Worm (Caenorhabditis elegans) whole organism, mixed stage, embryonic: ENCODE measurements around the gene sra-11.

Experiments
- blmp-1 ChIP-seq: fragments of 150-350 bp; optimal IDR thresholded peaks from 2 replicates; lab custom pipeline; 2014; ENCODE audit warnings: missing biosample characterization, missing genetic modification characterization
- lin-13 ChIP-seq: fragments of 150-350 bp; optimal IDR thresholded peaks from 2 replicates; lab custom pipeline; 2014; ENCODE audit warnings: missing biosample characterization, missing genetic modification characterization
- mab-5 ChIP-seq: fragments of 150-350 bp; optimal IDR thresholded peaks from 2 replicates; lab custom pipeline; 2014; ENCODE audit warnings: missing biosample characterization, missing genetic modification characterization
- mls-2 ChIP-seq: sonication (generic microtip); optimal IDR thresholded peaks from 2 replicates; lab custom pipeline; 2016; ENCODE audit warnings: mild to moderate bottlenecking, missing genetic modification characterization, moderate library complexity, missing compliant biosample characterization
- nhr-12 ChIP-seq: fragments of 150-350 bp; optimal IDR thresholded peaks from 2 replicates; lab custom pipeline; 2014; ENCODE audit warnings: missing biosample characterization, missing genetic modification characterization
- nhr-2 ChIP-seq: fragments of 150-350 bp; optimal IDR thresholded peaks from 2 replicates; lab custom pipeline; 2014; ENCODE audit warnings: missing biosample characterization, missing genetic modification characterization
- nhr-237 ChIP-seq: fragments of 150-350 bp; optimal IDR thresholded peaks from 2 replicates; lab custom pipeline; 2014; ENCODE audit warnings: missing biosample characterization, missing genetic modification characterization
- nhr-76 ChIP-seq: sonication (generic microtip); optimal IDR thresholded peaks from 2 replicates; lab custom pipeline; 2017; ENCODE audit warnings: missing biosample characterization, missing genetic modification characterization
- pha-4 ChIP-seq: fragments of 150-350 bp; optimal IDR thresholded peaks from 2 replicates; lab custom pipeline; 2018; ENCODE audit warnings: missing biosample characterization, missing genetic modification reagents, missing genetic modification characterization
- unc-120 ChIP-seq: sonication (generic microtip); optimal IDR thresholded peaks from 2 replicates; lab custom pipeline; 2017; ENCODE audit warnings: missing genetic modification characterization, missing compliant biosample characterization; ENCODE audit not compliant: poor library complexity, severe bottlenecking
- zip-8 ChIP-seq: fragments of 150-350 bp; optimal IDR thresholded peaks from 2 replicates; lab custom pipeline; 2014; ENCODE audit warnings: missing biosample characterization, missing genetic modification characterization

DNA sequence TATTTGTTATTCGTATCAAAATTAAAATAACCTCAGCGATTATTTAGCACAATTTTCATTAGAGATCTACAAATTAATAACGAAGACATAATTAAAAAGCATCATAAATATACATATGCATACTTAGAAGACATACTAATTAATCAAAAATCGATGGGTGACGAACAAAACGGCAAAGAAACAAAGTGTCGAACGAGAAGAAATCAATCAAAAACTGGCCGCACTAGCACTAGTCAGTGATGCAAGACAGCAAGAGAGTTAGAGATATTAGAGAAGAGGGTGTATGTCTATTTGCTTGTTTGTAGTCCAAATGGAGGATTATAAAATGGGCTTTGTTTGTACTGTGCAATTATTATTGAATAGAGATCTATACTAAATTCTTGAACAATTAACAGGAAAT, 36.7 kb upstream of the sra-11 start:
- no peak for TF ChIP-seq nhr-237 (tag; lab: Kevin White, UChicago)
- TF ChIP-seq nhr-76, result no peak
- TF ChIP-seq unc-120 (tag; lab: Kevin White, UChicago), result no peak
- TF ChIP-seq nhr-2 (tag; lab: Kevin White, UChicago), result no peak
- no peak for TF ChIP-seq nhr-12
- no peak for TF ChIP-seq blmp-1
- no peak for TF ChIP-seq pha-4 (tag; lab: Kevin White, UChicago)
- no peak for TF ChIP-seq mls-2
- no peak for TF ChIP-seq lin-13 (tag; lab: Kevin White, UChicago)
- TF ChIP-seq zip-8, result no peak
- TF ChIP-seq mab-5, result no peak
